Worm (Caenorhabditis elegans): Measurements from ENCODE around the gene ads-1.

DNA sequence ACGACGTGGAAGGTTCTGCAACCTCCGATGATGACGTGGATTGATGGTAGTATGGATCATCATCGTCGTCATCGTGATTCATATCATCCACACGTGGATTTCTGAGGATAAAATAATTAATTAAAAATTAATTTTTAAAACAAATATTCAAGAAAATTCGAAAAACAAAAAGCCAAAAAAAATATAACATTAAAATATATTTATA, 44.7 kb upstream of the ads-1 start, which contains the start of gene Y50D7A.8:
- no peak for TF ChIP-seq Y75B8A.6 (GFP tag; IDR thresholded peaks at IDR 0.05)
- no peak for TF ChIP-seq lin-13 (GFP tag; optimal IDR thresholded peaks at IDR 0.05)

Data from whole organism, L4 larva.